Fruit fly (Drosophila melanogaster): ENCODE data around the gene Qtzl.

Gene Qtzl

dm6 chr2L:12026458-12027431, 31.2 kb downstream of the Qtzl start (continued):
- peak; percentile 44; the same call in 2 of the 3 replicates for TF ChIP-seq CG34422 (GFP tag; IDR thresholded peaks at IDR 0.05)
- peak; percentile 29 for TF ChIP-seq Sry-δ (GFP tag; optimal IDR thresholded peaks at IDR 0.05)
- peak; percentile 6 for TF ChIP-seq scrt (GFP tag; optimal IDR thresholded peaks at IDR 0.05)
- TF ChIP-seq B-H2 (GFP tag; optimal IDR thresholded peaks at IDR 0.05) = no peak
- no peak for TF ChIP-seq hbn (GFP tag; IDR thresholded peaks at IDR 0.05; ENCODE audit: partially characterized antibody)
- TF ChIP-seq CG30020 (tag; optimal IDR thresholded peaks at IDR 0.05) = peak; percentile 11
- peak; percentile 75 for TF ChIP-seq Med (GFP tag)
- no peak for TF ChIP-seq CG15479 (GFP tag; optimal IDR thresholded peaks at IDR 0.05)
- no peak for TF ChIP-seq ems (GFP tag; optimal IDR thresholded peaks at IDR 0.05)
- peak; percentile 54; the same call in 1 of the 3 replicates for TF ChIP-seq zfh1 (GFP tag; IDR thresholded peaks at IDR 0.05)
- TF ChIP-seq CG12236 (GFP tag; optimal IDR thresholded peaks at IDR 0.05) = no peak
- TF ChIP-seq Oli (tag; optimal IDR thresholded peaks at IDR 0.05) = peak; percentile 83
- TF ChIP-seq pan (optimal IDR thresholded peaks at IDR 0.05) = no peak
- TF ChIP-seq pan (GFP tag; optimal IDR thresholded peaks at IDR 0.05 in 1 of 2, IDR thresholded peaks at IDR 0.05 in 1 of 2) = peak in 1 of 2 experiments; percentile 43
- TF ChIP-seq Doc2 (GFP tag; IDR thresholded peaks at IDR 0.05) = no peak
- no peak for TF ChIP-seq sim (GFP tag; IDR thresholded peaks at IDR 0.05)
- peak; percentile 20 for TF ChIP-seq gcm (GFP tag; optimal IDR thresholded peaks at IDR 0.05)
- TF ChIP-seq Hey (tag; optimal IDR thresholded peaks at IDR 0.05) = no peak
- peak; percentile 89 for TF ChIP-seq CG17361 (GFP tag; IDR thresholded peaks at IDR 0.05)
- TF ChIP-seq esg (GFP tag; conservative IDR thresholded peaks at IDR 0.05) = no peak; the same call in 1 of the 2 replicates
- peak; percentile 32; the same call in 1 of the 2 replicates for TF ChIP-seq CG13287 (GFP tag; IDR thresholded peaks at IDR 0.05; ENCODE audit: partially characterized antibody)
- peak; percentile 43; the same call in 1 of the 2 replicates for TF ChIP-seq sisA (GFP tag; IDR thresholded peaks at IDR 0.05)
- no peak for TF ChIP-seq NK7.1 (GFP tag; optimal IDR thresholded peaks at IDR 0.05)
- peak; percentile 68; the same call in 1 of the 3 replicates for TF ChIP-seq CG11456 (GFP tag; IDR thresholded peaks at IDR 0.05)
- TF ChIP-seq NC2β (GFP tag; optimal IDR thresholded peaks at IDR 0.05) = peak; percentile 34
- peak; percentile 72 for TF ChIP-seq CG11504 (tag; optimal IDR thresholded peaks at IDR 0.05)
- no peak for TF ChIP-seq Oaz (GFP tag; IDR thresholded peaks at IDR 0.05)
- TF ChIP-seq CG12104 (GFP tag; optimal IDR thresholded peaks at IDR 0.05) = peak; percentile 36
- TF ChIP-seq CG11696 (GFP tag; IDR thresholded peaks at IDR 0.05) = peak; percentile 13; the same call in 1 of the 2 replicates
- TF ChIP-seq CG14710 (tag; optimal IDR thresholded peaks at IDR 0.05) = peak; percentile 67
- TF ChIP-seq CG16863 (GFP tag; optimal IDR thresholded peaks at IDR 0.05) = peak; percentile 15
- TF ChIP-seq Fer1 (GFP tag; optimal IDR thresholded peaks at IDR 0.05) = no peak
- TF ChIP-seq zen2 (GFP tag; IDR thresholded peaks at IDR 0.05; ENCODE audit: partially characterized antibody) = 0 out of 3 replicates have a peak, but pooled peaks have one; percentile 29
- no peak for TF ChIP-seq ab (GFP tag; optimal IDR thresholded peaks at IDR 0.05)
- peak; percentile 18 for TF ChIP-seq CG5180 (GFP tag; optimal IDR thresholded peaks at IDR 0.05)
- TF ChIP-seq CG8281 (tag; optimal IDR thresholded peaks at IDR 0.05) = no peak
- no peak for TF ChIP-seq CG31388 (GFP tag; optimal IDR thresholded peaks at IDR 0.05)
- peak; percentile 43; the same call in 1 of the 3 replicates for TF ChIP-seq CG11695 (GFP tag; IDR thresholded peaks at IDR 0.05)
- TF ChIP-seq CG1647 (GFP tag; optimal IDR thresholded peaks at IDR 0.05) = no peak
- TF ChIP-seq cg (GFP tag; optimal IDR thresholded peaks at IDR 0.05) = no peak
- TF ChIP-seq CG12942 (GFP tag; optimal IDR thresholded peaks at IDR 0.05) = no peak
- no peak for TF ChIP-seq fd64A (GFP tag; optimal IDR thresholded peaks at IDR 0.05)
- TF ChIP-seq CG1233 (GFP tag; optimal IDR thresholded peaks at IDR 0.05) = peak; percentile 54
- 0 out of 2 replicates have a peak, but pooled peaks have one; percentile 7 for TF ChIP-seq Atf6 (GFP tag; IDR thresholded peaks at IDR 0.05)
- TF ChIP-seq vnd (GFP tag; IDR thresholded peaks at IDR 0.05; ENCODE audit: partially characterized antibody) = no peak
- TF ChIP-seq Hmr (GFP tag; optimal IDR thresholded peaks at IDR 0.05) = peak; percentile 64
- peak; percentile 59 for TF ChIP-seq CG17385 (GFP tag; optimal IDR thresholded peaks at IDR 0.05)
- peak; percentile 29 for TF ChIP-seq Mes4 (GFP tag; optimal IDR thresholded peaks at IDR 0.05)

Data from whole organism, embryonic.